Fruit fly (Drosophila melanogaster) Kc167 (cell line): ENCODE measurements around the gene Sox21b.

Source experiments
- Myc ChIP-seq: fragments of >200 bp; optimal IDR thresholded peaks from 2 replicates; lab custom pipeline; 2017; ENCODE audit warnings: missing external identifiers
- Sin3A ChIP-seq: fragments of >200 bp; optimal IDR thresholded peaks from 2 replicates; lab custom pipeline; 2018; ENCODE audit warnings: missing external identifiers
- h ChIP-seq: fragments of >200 bp; optimal IDR thresholded peaks from 3 replicates; lab custom pipeline; 2018; ENCODE audit warnings: missing external identifiers
- insv ChIP-seq: fragments of >200 bp; optimal IDR thresholded peaks from 3 replicates; lab custom pipeline; 2018; ENCODE audit warnings: missing external identifiers
- psq ChIP-seq: fragments of >200 bp; optimal IDR thresholded peaks from 2 replicates; lab custom pipeline; 2017; ENCODE audit warnings: missing external identifiers
- ttk ChIP-seq: sonication (Bioruptor generic); optimal IDR thresholded peaks from 2 replicates; lab custom pipeline; 2017; ENCODE audit warnings: missing external identifiers

The Sox21b gene

dm6 chr3L:14118767-14119166 is 12.4 kb downstream of the Sox21b start:
- TF ChIP-seq ttk (lab: Kevin White, UChicago): no peak
- no peak for TF ChIP-seq Myc (lab: Kevin White, UChicago)
- TF ChIP-seq h: no peak
- TF ChIP-seq insv (lab: Kevin White, UChicago): no peak
- no peak for TF ChIP-seq psq
- no peak for TF ChIP-seq Sin3A (lab: Kevin White, UChicago)

- TF ChIP-seq ttk (lab: Kevin White, UChicago) (no peak), insv (lab: Kevin White, UChicago) (no peak), Sin3A (lab: Kevin White, UChicago) (no peak), h (no peak), Myc (lab: Kevin White, UChicago) (no peak), psq (no peak)
Measured at dm6 chr3L:14114084-14114483, 17.0 kb downstream of the Sox21b start.

- TF ChIP-seq Sin3A (lab: Kevin White, UChicago) (no peak), insv (lab: Kevin White, UChicago) (no peak), h (no peak), ttk (lab: Kevin White, UChicago) (no peak), Myc (lab: Kevin White, UChicago) (no peak), psq (no peak)
Measured at dm6 chr3L:14112899-14113430, 18.2 kb downstream of the Sox21b start.

- TF ChIP-seq insv (lab: Kevin White, UChicago) (no peak), ttk (lab: Kevin White, UChicago) (no peak), Myc (lab: Kevin White, UChicago) (no peak), psq (no peak), h (no peak), Sin3A (lab: Kevin White, UChicago) (no peak)
Measured at dm6 chr3L:14111411-14111810, 19.7 kb downstream of the Sox21b start.

DNA sequence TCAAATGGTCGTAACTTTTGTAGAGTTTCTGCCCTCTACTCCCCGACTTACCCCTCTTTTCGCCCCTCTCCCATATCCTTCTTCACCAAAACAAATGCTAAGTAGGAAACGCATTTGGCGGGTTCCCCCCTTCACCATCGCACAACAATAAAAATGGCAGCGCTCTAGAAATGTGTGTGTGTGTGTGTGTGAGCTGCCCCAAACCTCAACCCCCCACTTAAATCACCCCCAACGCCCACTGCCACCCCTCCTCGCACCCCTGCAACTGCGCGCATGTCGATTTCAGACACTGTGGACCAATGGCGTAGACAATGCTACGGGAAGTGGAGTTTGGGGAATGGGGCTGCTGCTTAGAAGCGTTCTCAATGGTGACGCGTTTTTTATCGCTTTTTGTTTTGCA is 21.3 kb downstream of the Sox21b start:
- TF ChIP-seq insv (lab: Kevin White, UChicago): no peak
- TF ChIP-seq psq: no peak
- no peak for TF ChIP-seq Sin3A (lab: Kevin White, UChicago)
- no peak for TF ChIP-seq h
- TF ChIP-seq ttk (lab: Kevin White, UChicago): no peak

DNA sequence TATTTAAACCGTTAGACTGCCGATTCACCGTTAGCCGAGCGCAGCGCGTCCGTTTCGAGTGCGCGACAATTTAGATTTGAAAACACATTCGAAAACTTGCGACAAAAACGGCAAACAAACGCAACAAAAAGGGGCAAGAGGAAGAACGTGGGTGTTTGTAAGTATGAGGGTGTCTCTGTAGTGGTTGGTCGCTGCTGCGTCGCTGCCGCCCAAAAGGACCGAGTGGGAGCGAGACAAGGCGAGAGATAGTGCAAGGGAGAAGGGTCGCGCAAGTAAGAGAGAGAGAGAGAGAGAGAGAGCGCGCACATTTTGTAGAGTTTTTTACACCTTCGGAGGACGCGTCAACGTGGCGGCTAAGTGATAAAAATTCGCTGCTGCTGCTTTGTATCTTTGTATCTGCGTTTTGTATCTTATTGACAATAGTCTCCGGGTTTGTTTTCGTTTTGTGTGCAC is 23.0 kb downstream of the Sox21b start, which contains the start of gene Sox21a:
TSS of gene Sox21a (minus strand) at position 51 of the 453 bp plus-strand sequence.
- TF ChIP-seq Sin3A (lab: Kevin White, UChicago) (no peak), psq (no peak), h (no peak), Myc (lab: Kevin White, UChicago) (no peak), ttk (lab: Kevin White, UChicago) (no peak), insv (lab: Kevin White, UChicago) (no peak)

DNA sequence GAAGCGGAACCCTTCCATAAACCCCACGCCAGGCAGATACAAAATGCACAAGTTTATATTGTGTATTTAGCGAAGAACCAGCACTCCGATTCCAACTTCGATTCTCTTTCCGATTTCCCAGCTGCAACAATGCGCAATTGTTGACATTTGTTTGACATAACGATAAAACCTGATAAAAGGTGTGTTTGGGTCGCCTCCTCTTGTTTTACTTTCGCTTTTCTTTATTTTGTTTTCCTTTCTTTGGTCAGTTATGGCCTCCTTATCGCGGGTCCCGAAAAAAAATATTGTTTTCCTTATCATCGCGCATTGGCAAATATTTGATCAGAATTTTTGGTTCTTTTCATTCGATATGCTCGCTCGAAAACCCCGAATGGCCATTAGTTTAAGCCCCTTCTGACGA is 26.1 kb downstream of the Sox21b start:
- TF ChIP-seq insv (lab: Kevin White, UChicago) (no peak), Sin3A (lab: Kevin White, UChicago) (no peak), Myc (lab: Kevin White, UChicago) (no peak), psq (no peak), h (no peak), ttk (lab: Kevin White, UChicago) (no peak)

dm6 chr3L:14101421-14102130 is 29.5 kb downstream of the Sox21b start:
- no peak for TF ChIP-seq ttk (lab: Kevin White, UChicago)
- TF ChIP-seq psq: no peak
- TF ChIP-seq Myc (lab: Kevin White, UChicago): no peak
- no peak for TF ChIP-seq Sin3A (lab: Kevin White, UChicago)
- no peak for TF ChIP-seq insv (lab: Kevin White, UChicago)
- TF ChIP-seq h: no peak

DNA sequence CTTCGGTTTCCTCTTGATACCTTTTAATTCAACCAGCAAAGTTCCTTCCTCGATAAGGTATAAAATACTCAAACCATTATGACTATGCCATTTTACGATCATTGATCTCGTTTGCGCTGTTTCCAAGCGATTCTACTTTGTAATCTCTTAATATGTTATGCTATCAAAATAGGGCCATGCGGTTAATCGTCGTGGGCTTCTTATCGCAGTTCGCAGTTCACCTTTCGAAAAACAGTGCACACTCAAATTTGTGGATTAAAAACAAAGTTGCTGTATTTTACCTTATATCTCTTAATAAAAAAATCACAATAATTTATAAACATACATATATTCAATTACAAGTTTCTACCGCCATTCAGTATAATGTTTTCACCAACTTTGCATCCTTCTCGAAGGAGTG is 31.1 kb downstream of the Sox21b start:
- TF ChIP-seq Sin3A (lab: Kevin White, UChicago) (no peak), insv (lab: Kevin White, UChicago) (no peak), ttk (lab: Kevin White, UChicago) (no peak), Myc (lab: Kevin White, UChicago) (no peak), h (no peak), psq (no peak)

- no peak for TF ChIP-seq Myc (lab: Kevin White, UChicago)
- no peak for TF ChIP-seq ttk (lab: Kevin White, UChicago)
- TF ChIP-seq h: no peak
- no peak for TF ChIP-seq Sin3A (lab: Kevin White, UChicago)
- TF ChIP-seq psq: no peak
- TF ChIP-seq insv (lab: Kevin White, UChicago): no peak
Measured at dm6 chr3L:14097941-14098545, 33.1 kb downstream of the Sox21b start, which contains the start of gene Fbp1. Gene Fbp1 (minus strand): TSS chr3L:14098053.

DNA sequence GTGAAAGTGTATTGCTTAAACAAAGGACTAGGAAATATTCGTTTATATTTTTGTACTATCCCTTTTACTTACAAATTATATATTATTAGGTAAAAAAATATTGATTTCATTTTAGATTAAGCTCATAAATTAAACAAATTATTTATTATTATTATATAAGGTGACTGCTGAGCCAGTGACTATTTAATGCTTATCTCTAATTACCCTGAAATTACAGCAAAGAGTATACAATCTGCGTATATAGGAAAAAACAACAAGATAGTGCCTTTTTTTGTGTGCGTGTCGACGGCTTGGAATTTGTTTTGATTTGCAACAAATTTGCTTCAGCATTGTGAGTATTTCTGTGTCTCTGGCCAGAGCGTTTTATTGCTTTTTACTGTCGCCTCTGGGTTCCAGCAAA is 41.6 kb downstream of the Sox21b start:
- TF ChIP-seq Myc (lab: Kevin White, UChicago) (no peak), ttk (lab: Kevin White, UChicago) (no peak), insv (lab: Kevin White, UChicago) (no peak), Sin3A (lab: Kevin White, UChicago) (no peak), h (no peak), psq (no peak)

- TF ChIP-seq Sin3A (lab: Kevin White, UChicago) (no peak), ttk (lab: Kevin White, UChicago) (no peak), insv (lab: Kevin White, UChicago) (no peak), h (no peak), psq (no peak), Myc (lab: Kevin White, UChicago) (no peak)
Measured at dm6 chr3L:14089010-14089409, 42.1 kb downstream of the Sox21b start.
